Worm (Caenorhabditis elegans) whole organism, late embryonic: ENCODE results near the gene Y37E11B.10.

Experiments used
- ceh-14 ChIP-seq: sonication (generic microtip); optimal IDR thresholded peaks from 2 replicates; lab custom pipeline; 2016; ENCODE audit warnings: missing genotype, missing genetic modification characterization, missing compliant biosample characterization
- ceh-18 ChIP-seq: sonication (generic microtip); optimal IDR thresholded peaks from 2 replicates; lab custom pipeline; 2016; ENCODE audit warnings: missing genetic modification characterization, missing compliant biosample characterization
- ceh-34 ChIP-seq: sonication (generic microtip); optimal IDR thresholded peaks from 2 replicates; lab custom pipeline; 2016; ENCODE audit warnings: mild to moderate bottlenecking, missing genetic modification characterization, missing compliant biosample characterization
- ceh-48 ChIP-seq: sonication (generic microtip); optimal IDR thresholded peaks from 2 replicates; lab custom pipeline; 2016; ENCODE audit warnings: missing genetic modification characterization, inconsistent platforms, missing compliant biosample characterization
- fkh-10 ChIP-seq: fragments of 150-350 bp; optimal IDR thresholded peaks from 2 replicates; lab custom pipeline; 2014; ENCODE audit warnings: missing biosample characterization, missing genetic modification reagents, missing genetic modification characterization
- hlh-13 ChIP-seq: fragments of 200-800 bp; sonication (Bioruptor generic); optimal IDR thresholded peaks from 2 replicates; lab custom pipeline; 2018; ENCODE audit warnings: mild to moderate bottlenecking, missing genetic modification characterization, missing compliant biosample characterization
- lin-11 ChIP-seq: fragments of 200-800 bp; sonication (Bioruptor generic); optimal IDR thresholded peaks from 2 replicates; lab custom pipeline; 2018; ENCODE audit warnings: mild to moderate bottlenecking, missing genetic modification characterization, missing compliant biosample characterization
- nhr-11 ChIP-seq: fragments of 150-350 bp; optimal IDR thresholded peaks from 2 replicates; lab custom pipeline; 2014; ENCODE audit warnings: missing biosample characterization, missing genetic modification characterization
- odd-2 ChIP-seq: sonication (generic microtip); optimal IDR thresholded peaks from 2 replicates; lab custom pipeline; 2017; ENCODE audit warnings: antibody characterized with exemption, mild to moderate bottlenecking, missing genetic modification characterization, missing compliant biosample characterization
- pag-3 ChIP-seq: sonication (generic microtip); optimal IDR thresholded peaks from 2 replicates; lab custom pipeline; 2016; ENCODE audit warnings: missing compliant biosample characterization, missing genetic modification characterization, borderline replicate concordance
- pha-4 ChIP-seq: fragments of 150-350 bp; optimal IDR thresholded peaks from 2 replicates; lab custom pipeline; 2018; ENCODE audit warnings: missing biosample characterization, missing genetic modification reagents, missing genetic modification characterization
- tbx-2 ChIP-seq: sonication (generic microtip); optimal IDR thresholded peaks from 2 replicates; lab custom pipeline; 2016; ENCODE audit warnings: missing genetic modification characterization, missing compliant biosample characterization
- unc-86 ChIP-seq: sonication (generic microtip); optimal IDR thresholded peaks from 2 replicates; lab custom pipeline; 2016; ENCODE audit warnings: missing genetic modification characterization, missing compliant biosample characterization

- TF ChIP-seq odd-2 (tag; lab: Kevin White, UChicago) (no peak), pha-4 (tag; lab: Kevin White, UChicago) (no peak), pag-3 (tag; lab: Kevin White, UChicago) (no peak), ceh-48 (tag; lab: Kevin White, UChicago) (no peak), tbx-2 (tag; lab: Kevin White, UChicago) (no peak), unc-86 (no peak), hlh-13 (no peak), ceh-14 (tag; lab: Kevin White, UChicago) (no peak), ceh-18 (tag; lab: Kevin White, UChicago) (no peak), fkh-10 (GFP tag; lab: Kevin White, UChicago) (no peak), nhr-11 (tag; lab: Kevin White, UChicago) (no peak), lin-11 (tag; lab: Kevin White, UChicago) (no peak), ceh-34 (tag; lab: Kevin White, UChicago) (no peak)
Observed at ce11 chrIV:3618719-3619118, 12.5 kb upstream of the Y37E11B.10 start.
